Worm (Caenorhabditis elegans) whole organism, L1 larva: ENCODE data around the gene fbxb-71.

ENCODE experiments used
- C04F5.9 ChIP-seq: sonication (generic microtip); optimal IDR thresholded peaks from 2 replicates; lab custom pipeline; 2016; ENCODE audit warnings: missing genetic modification characterization, missing compliant biosample characterization
- C16A3.4 ChIP-seq: fragments of 150-350 bp; optimal IDR thresholded peaks from 2 replicates; lab custom pipeline; 2014; ENCODE audit warnings: missing biosample characterization, missing genetic modification characterization
- C34B4.2 ChIP-seq: sonication (generic microtip); optimal IDR thresholded peaks from 2 replicates; lab custom pipeline; 2017; ENCODE audit warnings: mild to moderate bottlenecking, missing genetic modification characterization, missing compliant biosample characterization
- F16B12.6 ChIP-seq: fragments of 150-350 bp; optimal IDR thresholded peaks from 2 replicates; lab custom pipeline; 2014; ENCODE audit warnings: missing biosample characterization, missing genetic modification characterization
- alr-1 ChIP-seq: fragments of 200-800 bp; sonication (Bioruptor generic); optimal IDR thresholded peaks from 2 replicates; lab custom pipeline; 2018; ENCODE audit warnings: borderline replicate concordance, mild to moderate bottlenecking, missing genetic modification characterization, missing compliant biosample characterization
- aly-2 ChIP-seq: fragments of 150-350 bp; optimal IDR thresholded peaks from 2 replicates; lab custom pipeline; 2014; ENCODE audit warnings: missing biosample characterization, missing genetic modification characterization
- ama-1 ChIP-seq: fragments of 150-350 bp; optimal IDR thresholded peaks from 2 replicates; lab custom pipeline; 2014
- ceh-63 ChIP-seq: fragments of 200-800 bp; sonication (Bioruptor generic); optimal IDR thresholded peaks from 2 replicates; lab custom pipeline; 2018; ENCODE audit warnings: mild to moderate bottlenecking, missing genetic modification characterization, missing compliant biosample characterization
- ceh-90 ChIP-seq: sonication (generic microtip); optimal IDR thresholded peaks from 2 replicates; lab custom pipeline; 2016; ENCODE audit warnings: missing genetic modification characterization, missing compliant biosample characterization
- dpl-1 ChIP-seq, 3 experiments: fragments of 150-350 bp in 2 of 3; sonication (generic microtip) in 1 of 3; optimal IDR thresholded peaks; 2 replicates each; lab custom pipeline; 2014 to 2017; ENCODE audit warnings: missing biosample characterization in 3 of 3, missing genetic modification characterization in 3 of 3, missing genetic modification reagents in 3 of 3
- dsc-1 ChIP-seq: sonication (generic microtip); optimal IDR thresholded peaks from 2 replicates; lab custom pipeline; 2016; ENCODE audit warnings: mild to moderate bottlenecking, missing genetic modification characterization, missing compliant biosample characterization
- efl-1 ChIP-seq, 4 experiments: fragments of 150-350 bp; optimal IDR thresholded peaks in 3 of 4; peaks in 1 of 4; 1 replicate in 1 of 4; 2 replicates in 3 of 4; lab custom pipeline; 2014; ENCODE audit warnings: missing biosample characterization in 2 of 4, missing genetic modification characterization in 2 of 4, missing genetic modification reagents in 2 of 4
- egl-13 ChIP-seq: sonication (generic microtip); optimal IDR thresholded peaks from 2 replicates; lab custom pipeline; 2016; ENCODE audit warnings: missing genotype, missing genetic modification reagents, missing genetic modification characterization, missing compliant biosample characterization
- egl-27 ChIP-seq, 2 experiments: fragments of 150-350 bp in 1 of 2; sonication (generic microtip); optimal IDR thresholded peaks; 3 replicates each; lab custom pipeline; 2017 to 2018; ENCODE audit warnings: missing biosample characterization in 2 of 2, missing genetic modification characterization in 2 of 2, missing genetic modification reagents in 2 of 2
- elt-2 ChIP-seq: sonication (generic microtip); optimal IDR thresholded peaks from 2 replicates; lab custom pipeline; 2016; ENCODE audit warnings: missing genetic modification characterization, mild to moderate bottlenecking, inconsistent platforms, missing compliant biosample characterization, missing genetic modification reagents
- elt-3 ChIP-seq, 6 experiments: fragments of 150-350 bp in 1 of 6; sonication (generic microtip); optimal IDR thresholded peaks; 2 replicates each; lab custom pipeline; 2017 to 2018; ENCODE audit warnings: missing biosample characterization in 6 of 6, missing genetic modification characterization in 6 of 6, inconsistent platforms in 1 of 6
- fkh-4 ChIP-seq: sonication (generic microtip); optimal IDR thresholded peaks from 2 replicates; lab custom pipeline; 2016; ENCODE audit warnings: missing compliant biosample characterization, missing genetic modification characterization, borderline replicate concordance
- fkh-8 ChIP-seq: sonication (generic microtip); optimal IDR thresholded peaks from 2 replicates; lab custom pipeline; 2016; ENCODE audit warnings: mild to moderate bottlenecking, missing genetic modification characterization, missing compliant biosample characterization
- fos-1 ChIP-seq: fragments of 150-350 bp; optimal IDR thresholded peaks from 2 replicates; lab custom pipeline; 2014; ENCODE audit warnings: missing biosample characterization, missing genetic modification characterization
- grh-1 ChIP-seq: fragments of 200-800 bp; sonication (Bioruptor generic); IDR thresholded peaks from 2 replicates; pipeline ENCODE4 v1.3.6; 2022; ENCODE audit warnings: missing genetic modification reagents, missing genetic modification characterization, missing compliant biosample characterization
- hpl-2 ChIP-seq: fragments of 150-350 bp; optimal IDR thresholded peaks from 2 replicates; lab custom pipeline; 2014; ENCODE audit warnings: missing biosample characterization, missing genetic modification reagents, missing genetic modification characterization
- irx-1 ChIP-seq: sonication (generic microtip); optimal IDR thresholded peaks from 2 replicates; lab custom pipeline; 2016; ENCODE audit warnings: missing genetic modification characterization, missing compliant biosample characterization
- jun-1 ChIP-seq: fragments of 150-350 bp; optimal IDR thresholded peaks from 2 replicates; lab custom pipeline; 2014; ENCODE audit warnings: missing biosample characterization, missing genetic modification reagents, missing genetic modification characterization
- lin-13 ChIP-seq: fragments of 150-350 bp; optimal IDR thresholded peaks from 2 replicates; lab custom pipeline; 2014; ENCODE audit warnings: missing biosample characterization, missing genetic modification reagents, missing genetic modification characterization
- lin-14 ChIP-seq: fragments of 200-800 bp; sonication (Bioruptor generic); optimal IDR thresholded peaks from 2 replicates; lab custom pipeline; 2018; ENCODE audit warnings: mild to moderate bottlenecking, missing genetic modification characterization, moderate library complexity, missing compliant biosample characterization
- lin-15B ChIP-seq: fragments of 150-350 bp; sonication (generic microtip); optimal IDR thresholded peaks from 3 replicates; lab custom pipeline; 2014; ENCODE audit warnings: missing biosample characterization, missing genetic modification characterization
- lin-39 ChIP-seq: fragments of 150-350 bp; optimal IDR thresholded peaks from 2 replicates; lab custom pipeline; 2014; ENCODE audit warnings: missing biosample characterization, missing genetic modification reagents, missing genetic modification characterization
- mab-9 ChIP-seq: fragments of 200-800 bp; sonication (Bioruptor generic); IDR thresholded peaks from 2 replicates; pipeline ENCODE4 v1.3.6; 2022; ENCODE audit warnings: missing genetic modification reagents, missing genetic modification characterization, missing compliant biosample characterization
- mep-1 ChIP-seq: fragments of 150-350 bp; optimal IDR thresholded peaks from 2 replicates; lab custom pipeline; 2014; ENCODE audit warnings: missing biosample characterization, missing genetic modification characterization
- nhr-20 ChIP-seq: sonication (generic microtip); optimal IDR thresholded peaks from 2 replicates; lab custom pipeline; 2016; ENCODE audit warnings: mild to moderate bottlenecking, missing genetic modification characterization, missing compliant biosample characterization
- nhr-28 ChIP-seq: fragments of 150-350 bp; optimal IDR thresholded peaks from 2 replicates; lab custom pipeline; 2014; ENCODE audit warnings: missing biosample characterization, missing genetic modification characterization
- nhr-71 ChIP-seq: sonication (generic microtip); optimal IDR thresholded peaks from 2 replicates; lab custom pipeline; 2016; ENCODE audit warnings: mild to moderate bottlenecking, missing genetic modification characterization, moderate library complexity, missing compliant biosample characterization
- nhr-76 ChIP-seq: sonication (generic microtip); optimal IDR thresholded peaks from 2 replicates; lab custom pipeline; 2017; ENCODE audit warnings: missing biosample characterization, missing genetic modification characterization
- nhr-77 ChIP-seq: fragments of 150-350 bp; optimal IDR thresholded peaks from 2 replicates; lab custom pipeline; 2014; ENCODE audit warnings: missing biosample characterization, missing genetic modification characterization
- nhr-85 ChIP-seq: sonication (generic microtip); peaks from one replicate; lab custom pipeline; 2016; ENCODE audit warnings: missing genetic modification characterization, inconsistent platforms, missing compliant biosample characterization
- nhr-90 ChIP-seq: sonication (generic microtip); optimal IDR thresholded peaks from 2 replicates; lab custom pipeline; 2016; ENCODE audit warnings: mild to moderate bottlenecking, missing genetic modification characterization, missing compliant biosample characterization; ENCODE audit not compliant: poor library complexity
- pax-3 ChIP-seq: fragments of 200-800 bp; sonication (Bioruptor generic); optimal IDR thresholded peaks from 2 replicates; lab custom pipeline; 2018; ENCODE audit warnings: mild to moderate bottlenecking, missing genetic modification characterization, moderate library complexity, missing compliant biosample characterization
- pqm-1 ChIP-seq: sonication (generic microtip); optimal IDR thresholded peaks from 3 replicates; lab custom pipeline; 2017; ENCODE audit warnings: missing biosample characterization, missing genetic modification characterization
- rnt-1 ChIP-seq: sonication (generic microtip); optimal IDR thresholded peaks from 2 replicates; lab custom pipeline; 2016; ENCODE audit warnings: mild to moderate bottlenecking, missing genetic modification characterization, moderate library complexity, missing compliant biosample characterization
- sup-37 ChIP-seq: fragments of 200-800 bp; sonication (Bioruptor generic); optimal IDR thresholded peaks from 2 replicates; lab custom pipeline; 2018; ENCODE audit warnings: mild to moderate bottlenecking, missing genetic modification characterization, missing compliant biosample characterization
- swsn-7 ChIP-seq: sonication (generic microtip); optimal IDR thresholded peaks from 2 replicates; lab custom pipeline; 2016; ENCODE audit warnings: missing genetic modification characterization, missing compliant biosample characterization
- tlp-1 ChIP-seq: fragments of 150-350 bp; optimal IDR thresholded peaks from 2 replicates; lab custom pipeline; 2014; ENCODE audit warnings: missing biosample characterization, missing genetic modification characterization
- unc-130 ChIP-seq: fragments of 150-350 bp; optimal IDR thresholded peaks from 2 replicates; lab custom pipeline; 2017; ENCODE audit warnings: missing biosample characterization, missing genetic modification characterization, inconsistent platforms
- unc-86 ChIP-seq: sonication (generic microtip); optimal IDR thresholded peaks from 2 replicates; lab custom pipeline; 2016; ENCODE audit warnings: missing genetic modification characterization, missing compliant biosample characterization
- zip-4 ChIP-seq: fragments of 200-800 bp; sonication (Bioruptor generic); optimal IDR thresholded peaks from 2 replicates; lab custom pipeline; 2018; ENCODE audit warnings: mild to moderate bottlenecking, missing genetic modification characterization, moderate library complexity, missing compliant biosample characterization
- ztf-11 ChIP-seq, 2 experiments: sonication (generic microtip); optimal IDR thresholded peaks; 2 replicates each; lab custom pipeline; 2016 to 2017; ENCODE audit warnings: missing genetic modification characterization in 2 of 2, missing biosample characterization in 1 of 2, missing compliant biosample characterization in 1 of 2

fbxb-71 gene

DNA sequence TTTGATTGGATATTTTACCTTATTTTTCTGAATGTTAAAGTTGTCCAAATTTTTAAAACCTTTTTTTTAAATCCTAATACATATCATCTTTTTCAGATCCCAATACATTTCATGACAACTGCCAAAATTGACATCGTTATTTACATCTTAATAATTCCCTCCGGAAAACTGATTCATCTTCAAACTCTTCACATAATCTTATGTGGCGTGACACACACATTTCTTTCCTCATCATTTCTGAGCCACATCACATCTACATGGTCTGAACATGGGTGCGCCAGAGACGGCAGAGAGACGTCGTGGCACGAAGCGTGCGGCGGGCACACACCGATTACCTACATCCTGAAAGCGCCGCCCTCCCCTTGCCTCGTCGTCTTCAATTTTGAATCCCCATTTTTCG lies 10.2 kb upstream of the fbxb-71 start, which contains the start of gene tba-9:
tba-9 (plus strand) TSS at position 301 of the 400 bp plus-strand sequence.
- TF ChIP-seq lin-14 (GFP tag; lab: Kevin White, UChicago) (peak; percentile 16), ceh-63 (GFP tag; lab: Kevin White, UChicago) (no peak), fkh-8 (tag; lab: Kevin White, UChicago) (peak; percentile 28)

- TF ChIP-seq C34B4.2 (tag; lab: Kevin White, UChicago) (no peak), efl-1 (optimal IDR thresholded peaks at IDR 0.05; lab: Kevin White, UChicago) (no peak), efl-1 (GFP tag; optimal IDR thresholded peaks at IDR 0.05 in 1 of 2; lab: Kevin White, UChicago) (no peak), nhr-71 (tag; lab: Kevin White, UChicago) (peak; percentile 34), swsn-7 (tag; lab: Kevin White, UChicago) (no peak), tlp-1 (tag; lab: Kevin White, UChicago) (no peak), C04F5.9 (tag; lab: Kevin White, UChicago) (no peak), lin-14 (GFP tag; lab: Kevin White, UChicago) (peak; percentile 41), nhr-20 (tag; lab: Kevin White, UChicago) (peak; percentile 53), ama-1 (no peak), pqm-1 (tag; lab: Kevin White, UChicago) (peak; percentile 99), dpl-1 (GFP tag; optimal IDR thresholded peaks at IDR 0.05; lab: Kevin White, UChicago) (no peak), nhr-77 (no peak), sup-37 (GFP tag; lab: Kevin White, UChicago) (no peak), aly-2 (no peak), elt-2 (tag; lab: Kevin White, UChicago) (peak; percentile 98), dsc-1 (tag; lab: Kevin White, UChicago) (peak; percentile 31), zip-4 (GFP tag; lab: Kevin White, UChicago) (no peak), egl-27 (tag; optimal IDR thresholded peaks at IDR 0.05; lab: Kevin White, UChicago) (no peak), alr-1 (tag; lab: Kevin White, UChicago) (no peak), fos-1 (tag; lab: Kevin White, UChicago) (no peak), rnt-1 (tag; lab: Kevin White, UChicago) (peak; percentile 32), C16A3.4 (tag; lab: Kevin White, UChicago) (no peak), unc-130 (tag; lab: Kevin White, UChicago) (no peak), egl-13 (tag; lab: Kevin White, UChicago) (no peak), fkh-8 (tag; lab: Kevin White, UChicago) (no peak), nhr-90 (tag; lab: Kevin White, UChicago) (peak; percentile 7), mep-1 (no peak), ztf-11 (tag; optimal IDR thresholded peaks at IDR 0.05; lab: Kevin White, UChicago) (no peak), pax-3 (tag; lab: Kevin White, UChicago) (no peak), nhr-85 (tag; lab: Kevin White, UChicago) (no peak), grh-1 (GFP tag; lab: Robert Waterston, UW) (no peak), lin-39 (no peak), fkh-4 (no peak), nhr-76 (tag; lab: Kevin White, UChicago) (no peak), jun-1 (peak; percentile 1), mab-9 (GFP tag; lab: Robert Waterston, UW) (no peak), lin-13 (no peak)
These were observed 5.8 kb upstream of the fbxb-71 start, which contains the start of gene lbp-3 for ce11 chrX:3256784-3257493. TSS of gene lbp-3 (plus strand) at chrX:3257372.

- TF ChIP-seq dpl-1 (GFP tag; optimal IDR thresholded peaks at IDR 0.05; lab: Kevin White, UChicago) (no peak), nhr-28 (tag; lab: Kevin White, UChicago) (no peak), F16B12.6 (no peak), ceh-90 (tag; lab: Kevin White, UChicago) (no peak), C04F5.9 (tag; lab: Kevin White, UChicago) (no peak), lin-39 (no peak), elt-3 (tag; optimal IDR thresholded peaks at IDR 0.05; lab: Kevin White, UChicago) (no peak), egl-27 (tag; optimal IDR thresholded peaks at IDR 0.05; lab: Kevin White, UChicago) (no peak), pax-3 (tag; lab: Kevin White, UChicago) (no peak), unc-86 (tag; lab: Kevin White, UChicago) (no peak), mep-1 (no peak), irx-1 (tag; lab: Kevin White, UChicago) (no peak), lin-15B (no peak), ama-1 (no peak), hpl-2 (GFP tag; lab: Kevin White, UChicago) (no peak)
These were observed 3.9 kb upstream of the fbxb-71 start, which contains the start of gene lbp-1 for ce11 chrX:3258842-3259241. TSS of gene lbp-1 (plus strand) at chrX:3259142.
